Fruit fly (Drosophila melanogaster) whole organism, embryonic: Measurements from ENCODE around the gene CG42299.

Experiments used
- ATbp ChIP-seq: fragments of 200-800 bp; sonication (Bioruptor generic); optimal IDR thresholded peaks from 2 replicates; lab custom pipeline; 2017; ENCODE audit warnings: missing biosample characterization, mild to moderate bottlenecking, missing genetic modification characterization, missing genetic modification reagents
- Asciz ChIP-seq: fragments of 200-800 bp; sonication (Bioruptor generic); optimal IDR thresholded peaks from 2 replicates; lab custom pipeline; 2017; ENCODE audit warnings: missing biosample characterization, mild to moderate bottlenecking, missing genetic modification characterization, missing genetic modification reagents
- CG11093 ChIP-seq: fragments of 200-800 bp; sonication (Bioruptor generic); IDR thresholded peaks from 3 replicates; pipeline ENCODE4 v1.3.6; 2022; ENCODE audit warnings: missing biosample characterization, missing genetic modification characterization
- CG1602 ChIP-seq: fragments of 200-800 bp; sonication (Bioruptor generic); optimal IDR thresholded peaks from 3 replicates; lab custom pipeline; 2016; ENCODE audit warnings: missing biosample characterization, missing genetic modification characterization
- CG16863 ChIP-seq: fragments of 200-800 bp; sonication (Bioruptor generic); optimal IDR thresholded peaks from 3 replicates; lab custom pipeline; 2016; ENCODE audit warnings: missing biosample characterization, missing genetic modification characterization
- CG17385 ChIP-seq: fragments of 200-800 bp; sonication (Bioruptor generic); optimal IDR thresholded peaks from 3 replicates; lab custom pipeline; 2018; ENCODE audit warnings: missing biosample characterization, mild to moderate bottlenecking, missing genetic modification characterization
- CG18599 ChIP-seq: fragments of 200-800 bp; sonication (Bioruptor generic); optimal IDR thresholded peaks from 3 replicates; lab custom pipeline; 2017; ENCODE audit warnings: missing biosample characterization, missing genetic modification characterization, mild to moderate bottlenecking, moderate library complexity, missing genetic modification reagents
- CG30403 ChIP-seq: fragments of 200-800 bp; sonication (Bioruptor generic); optimal IDR thresholded peaks from 3 replicates; lab custom pipeline; 2016; ENCODE audit warnings: missing biosample characterization, missing genetic modification characterization
- CG3281 ChIP-seq: fragments of 200-800 bp; sonication (Bioruptor generic); optimal IDR thresholded peaks from 3 replicates; lab custom pipeline; 2017; ENCODE audit warnings: missing biosample characterization, mild to moderate bottlenecking, missing genetic modification characterization
- CG5953 ChIP-seq: fragments of 200-800 bp; sonication (Bioruptor generic); IDR thresholded peaks from 2 replicates; pipeline ENCODE4 v1.3.6; 2022; ENCODE audit warnings: missing biosample characterization, missing genetic modification characterization
- CG6854 ChIP-seq: fragments of 200-800 bp; sonication (Bioruptor generic); optimal IDR thresholded peaks from 3 replicates; lab custom pipeline; 2017; ENCODE audit warnings: missing biosample characterization, mild to moderate bottlenecking, missing genetic modification characterization
- CG7839 ChIP-seq: fragments of 200-800 bp; sonication (Bioruptor generic); optimal IDR thresholded peaks from 3 replicates; lab custom pipeline; 2018; ENCODE audit warnings: missing biosample characterization, mild to moderate bottlenecking, missing genetic modification characterization, moderate library complexity
- CG7928 ChIP-seq: fragments of 200-800 bp; sonication (Bioruptor generic); optimal IDR thresholded peaks from 2 replicates; lab custom pipeline; 2017; ENCODE audit warnings: missing biosample characterization, mild to moderate bottlenecking, missing genetic modification characterization
- CG8944 ChIP-seq: fragments of 200-800 bp; sonication (Bioruptor generic); optimal IDR thresholded peaks from 3 replicates; lab custom pipeline; 2016; ENCODE audit warnings: missing biosample characterization, missing genetic modification characterization
- CG9215 ChIP-seq: fragments of 200-800 bp; sonication (Bioruptor generic); IDR thresholded peaks from 2 replicates; pipeline ENCODE4 v1.3.6; 2022; ENCODE audit warnings: missing biosample characterization, missing genetic modification characterization
- CG9727 ChIP-seq: fragments of 200-800 bp; sonication (Bioruptor generic); optimal IDR thresholded peaks from 3 replicates; lab custom pipeline; 2017; ENCODE audit warnings: missing biosample characterization, mild to moderate bottlenecking, missing genetic modification characterization
- Chrac-16 ChIP-seq: fragments of 200-800 bp; sonication (Bioruptor generic); optimal IDR thresholded peaks from 3 replicates; lab custom pipeline; 2016; ENCODE audit warnings: missing biosample characterization, missing genetic modification characterization
- Ets97D ChIP-seq: fragments of 200-800 bp; sonication (Bioruptor generic); optimal IDR thresholded peaks from 3 replicates; lab custom pipeline; 2016; ENCODE audit warnings: missing biosample characterization, missing genetic modification characterization
- HLH4C ChIP-seq: fragments of 200-800 bp; sonication (Bioruptor generic); IDR thresholded peaks from 3 replicates; pipeline ENCODE4 v1.3.6; 2022; ENCODE audit warnings: missing biosample characterization, missing genetic modification characterization; ENCODE audit not compliant: partially characterized antibody
- Hmr ChIP-seq: fragments of 200-800 bp; sonication (Bioruptor generic); optimal IDR thresholded peaks from 3 replicates; lab custom pipeline; 2017; ENCODE audit warnings: mild to moderate bottlenecking, missing biosample characterization, missing genetic modification reagents, missing genetic modification characterization
- Lpt ChIP-seq: fragments of >200 bp; optimal IDR thresholded peaks from 2 replicates; lab custom pipeline; 2018; ENCODE audit warnings: missing biosample characterization, missing genetic modification characterization
- Med ChIP-seq: fragments of 200-800 bp; sonication (Bioruptor generic); peaks from one replicate; lab custom pipeline; 2016; ENCODE audit warnings: missing biosample characterization, missing genetic modification characterization, mild to moderate bottlenecking, inconsistent platforms, moderate library complexity
- Nf-YC ChIP-seq: fragments of 200-800 bp; optimal IDR thresholded peaks from 3 replicates; lab custom pipeline; 2019; ENCODE audit warnings: missing biosample characterization, mild to moderate bottlenecking, missing genetic modification characterization, moderate library complexity
- Sox100B ChIP-seq: fragments of 200-800 bp; sonication (Bioruptor generic); optimal IDR thresholded peaks from 3 replicates; lab custom pipeline; 2018; ENCODE audit warnings: missing biosample characterization, mild to moderate bottlenecking, missing genetic modification characterization
- bcd ChIP-seq: fragments of 200-800 bp; sonication (Bioruptor generic); optimal IDR thresholded peaks from 2 replicates; lab custom pipeline; 2017; ENCODE audit warnings: missing biosample characterization, mild to moderate bottlenecking, missing genetic modification characterization
- chinmo ChIP-seq: fragments of 200-800 bp; sonication (Bioruptor generic); IDR thresholded peaks from 4 replicates; pipeline ENCODE4 v1.3.6; 2022; ENCODE audit warnings: missing biosample characterization, missing genetic modification characterization; ENCODE audit not compliant: partially characterized antibody
- crol ChIP-seq: fragments of 200-800 bp; sonication (Bioruptor generic); IDR thresholded peaks from 2 replicates; pipeline ENCODE4 v1.3.6; 2022; ENCODE audit warnings: missing biosample characterization, missing genetic modification characterization
- dysf ChIP-seq: fragments of 200-800 bp; sonication (Bioruptor generic); IDR thresholded peaks from 3 replicates; pipeline ENCODE4 v1.3.6; 2022; ENCODE audit warnings: missing biosample characterization, missing genetic modification characterization
- fd96Cb ChIP-seq: fragments of 200-800 bp; sonication (Bioruptor generic); optimal IDR thresholded peaks from 2 replicates; lab custom pipeline; 2018; ENCODE audit warnings: missing biosample characterization, mild to moderate bottlenecking, missing genetic modification characterization, moderate library complexity
- hbn ChIP-seq: fragments of 200-800 bp; sonication (Bioruptor generic); IDR thresholded peaks from 2 replicates; pipeline ENCODE4 v1.3.6; 2022; ENCODE audit warnings: missing biosample characterization, missing genetic modification characterization; ENCODE audit not compliant: partially characterized antibody
- hkb ChIP-seq, 2 experiments: fragments of 200-800 bp in 1 of 2; fragments of >200 bp in 1 of 2; sonication (Bioruptor generic) in 1 of 2; IDR thresholded peaks in 1 of 2; optimal IDR thresholded peaks in 1 of 2; 2 replicates each; pipeline versions ENCODE4 v1.3.6 to Lab custom; 2017 to 2022; ENCODE audit warnings: missing biosample characterization in 1 of 2, missing genetic modification characterization in 1 of 2
- jing ChIP-seq: fragments of 200-800 bp; sonication (Bioruptor generic); optimal IDR thresholded peaks from 2 replicates; lab custom pipeline; 2018; ENCODE audit warnings: missing biosample characterization, mild to moderate bottlenecking, missing genetic modification characterization
- jumu ChIP-seq: fragments of 200-800 bp; sonication (Bioruptor generic); optimal IDR thresholded peaks from 3 replicates; lab custom pipeline; 2016; ENCODE audit warnings: missing biosample characterization, missing genetic modification characterization
- lab ChIP-seq: fragments of 200-800 bp; sonication (Bioruptor generic); optimal IDR thresholded peaks from 3 replicates; lab custom pipeline; 2017; ENCODE audit warnings: missing biosample characterization, missing genetic modification characterization, mild to moderate bottlenecking, moderate library complexity, missing genetic modification reagents
- nerfin-1 ChIP-seq: fragments of 200-800 bp; sonication (Bioruptor generic); optimal IDR thresholded peaks from 3 replicates; lab custom pipeline; 2019; ENCODE audit warnings: missing biosample characterization, mild to moderate bottlenecking, missing genetic modification characterization, moderate library complexity
- sens ChIP-seq: fragments of 200-800 bp; sonication (Bioruptor generic); peaks from one replicate; lab custom pipeline; 2016; ENCODE audit warnings: missing biosample characterization, missing genetic modification characterization
- slbo ChIP-seq: fragments of 200-800 bp; sonication (Bioruptor generic); IDR thresholded peaks from 2 replicates; pipeline ENCODE4 v1.3.6; 2022; ENCODE audit warnings: missing biosample characterization, missing genetic modification characterization
- sqz ChIP-seq: fragments of 200-800 bp; sonication (Bioruptor generic); optimal IDR thresholded peaks from 3 replicates; lab custom pipeline; 2018; ENCODE audit warnings: missing biosample characterization, mild to moderate bottlenecking, missing genetic modification characterization
- sug ChIP-seq: fragments of 200-800 bp; optimal IDR thresholded peaks from 2 replicates; lab custom pipeline; 2019; ENCODE audit warnings: missing biosample characterization, mild to moderate bottlenecking, missing genetic modification characterization, moderate library complexity
- tap ChIP-seq: fragments of 200-800 bp; optimal IDR thresholded peaks from 3 replicates; lab custom pipeline; 2019; ENCODE audit warnings: missing biosample characterization, mild to moderate bottlenecking, missing genetic modification characterization, moderate library complexity
- tgo ChIP-seq: fragments of 200-800 bp; sonication (Bioruptor generic); IDR thresholded peaks from 3 replicates; pipeline ENCODE4 v1.3.6; 2022; ENCODE audit warnings: missing biosample characterization, missing genetic modification characterization
- toy ChIP-seq: fragments of 200-800 bp; sonication (Bioruptor generic); IDR thresholded peaks from 2 replicates; pipeline ENCODE4 v1.3.6; 2022; ENCODE audit warnings: missing biosample characterization, missing genetic modification characterization

The CG42299 gene

DNA sequence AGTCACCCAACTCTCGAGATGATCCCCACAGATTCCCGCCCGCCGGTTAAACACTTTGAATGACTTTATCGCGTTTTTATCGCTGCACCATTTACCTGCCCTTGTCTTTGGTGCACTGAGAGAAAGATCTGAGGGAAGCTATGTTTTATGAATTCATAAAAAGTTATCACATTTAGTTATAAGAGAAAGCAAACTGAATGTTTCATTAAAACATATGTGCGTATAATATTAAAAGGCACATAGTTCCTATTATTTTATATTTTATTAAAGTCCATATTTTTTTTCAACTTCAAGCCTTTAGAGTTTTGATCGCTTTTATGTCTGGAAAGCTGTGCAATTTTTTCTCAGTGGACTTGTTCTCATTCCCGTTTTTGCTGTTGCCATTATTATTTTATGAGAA is 45.1 kb downstream of the CG42299 start (continued):
- TF ChIP-seq hkb (optimal IDR thresholded peaks at IDR 0.05; lab: Kevin White, UChicago) (no peak), hkb (GFP tag; IDR thresholded peaks at IDR 0.05; lab: Robert Waterston, UW) (no peak), CG3281 (GFP tag; lab: Kevin White, UChicago) (no peak), CG9215 (GFP tag; lab: Robert Waterston, UW) (no peak; the same call in 1 of the 2 replicates), Ets97D (no peak), CG8944 (GFP tag; lab: Kevin White, UChicago) (no peak), CG7928 (GFP tag; lab: Kevin White, UChicago) (no peak), jumu (no peak), lab (GFP tag; lab: Kevin White, UChicago) (no peak), tgo (GFP tag; lab: Robert Waterston, UW) (peak; percentile 24; the same call in 1 of the 3 replicates), sug (tag; lab: Kevin White, UChicago) (no peak), toy (no peak), Lpt (GFP tag; lab: Kevin White, UChicago) (no peak), CG18599 (peak; percentile 19), hbn (GFP tag; lab: Robert Waterston, UW) (no peak), CG5953 (GFP tag; lab: Robert Waterston, UW) (no peak), CG7839 (tag; lab: Kevin White, UChicago) (peak; percentile 50), chinmo (GFP tag; lab: Robert Waterston, UW) (no peak), nerfin-1 (tag; lab: Kevin White, UChicago) (no peak), CG1602 (GFP tag; lab: Kevin White, UChicago) (no peak), slbo (GFP tag; lab: Robert Waterston, UW) (peak; percentile 14; the same call in 1 of the 2 replicates), CG11093 (no peak), Chrac-16 (no peak), jing (no peak), Sox100B (GFP tag; lab: Kevin White, UChicago) (no peak), fd96Cb (tag; lab: Kevin White, UChicago) (no peak), CG30403 (GFP tag; lab: Kevin White, UChicago) (peak; percentile 9), dysf (0 out of 3 replicates have a peak, but pooled peaks have one; percentile 36), tap (tag; lab: Kevin White, UChicago) (no peak), CG9727 (GFP tag; lab: Kevin White, UChicago) (no peak)

DNA sequence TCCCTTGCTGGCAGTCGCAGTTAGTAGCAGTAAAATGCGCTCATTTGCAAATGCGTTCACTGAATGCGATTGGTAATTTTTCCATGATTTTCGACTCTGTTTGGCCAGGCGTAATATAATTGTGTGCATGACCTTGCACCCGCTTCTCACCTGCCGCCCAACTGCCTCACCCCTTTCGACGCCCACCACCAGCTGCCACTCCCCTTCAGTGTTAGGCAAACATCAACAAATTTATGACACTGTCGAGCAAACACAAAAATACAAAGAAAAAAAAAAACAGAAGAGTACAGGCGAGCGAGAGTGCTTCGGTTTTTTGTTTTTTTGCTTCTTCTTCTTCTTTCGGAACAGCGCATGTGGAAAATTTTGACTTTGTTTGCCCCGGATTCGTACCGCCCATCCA is 45.5 kb downstream of the CG42299 start:
- TF ChIP-seq Asciz (GFP tag; lab: Kevin White, UChicago): peak; percentile 1
- no peak for TF ChIP-seq Hmr (GFP tag; lab: Kevin White, UChicago)
- no peak for TF ChIP-seq bcd (GFP tag; lab: Kevin White, UChicago)
- TF ChIP-seq Nf-YC: no peak
- TF ChIP-seq crol (GFP tag; lab: Robert Waterston, UW): 0 out of 2 replicates have a peak, but pooled peaks have one; percentile 52
- peak; percentile 36 for TF ChIP-seq ATbp
- peak; percentile 31 for TF ChIP-seq CG17385 (GFP tag; lab: Kevin White, UChicago)
- TF ChIP-seq sqz (GFP tag; lab: Kevin White, UChicago): peak; percentile 20
- TF ChIP-seq Med (GFP tag; lab: Kevin White, UChicago): peak; percentile 44
- TF ChIP-seq CG6854 (GFP tag; lab: Kevin White, UChicago): no peak
- no peak for TF ChIP-seq CG16863 (GFP tag; lab: Kevin White, UChicago)
- no peak for TF ChIP-seq HLH4C (GFP tag; lab: Robert Waterston, UW)
- no peak for TF ChIP-seq CG1602 (GFP tag; lab: Kevin White, UChicago)
- 0 out of 4 replicates have a peak, but pooled peaks have one; percentile 9 for TF ChIP-seq chinmo (GFP tag; lab: Robert Waterston, UW)
- TF ChIP-seq lab (GFP tag; lab: Kevin White, UChicago): peak; percentile 13
- peak; percentile 44 for TF ChIP-seq sens (GFP tag; lab: Kevin White, UChicago)
- TF ChIP-seq, all 482 proteins: peak for 9
